Fruit fly (Drosophila melanogaster) whole organism, adult: ENCODE results near the gene CG6432.

Experiments
- CG11617 ChIP-seq: fragments of 200-800 bp; sonication (Bioruptor generic); optimal IDR thresholded peaks from 2 replicates; lab custom pipeline; 2017; ENCODE audit warnings: mild to moderate bottlenecking, missing biosample characterization, missing genetic modification reagents, missing genetic modification characterization
- CG12768 ChIP-seq: fragments of 200-800 bp; sonication (Bioruptor generic); optimal IDR thresholded peaks from 2 replicates; lab custom pipeline; 2017; ENCODE audit warnings: missing biosample characterization, missing genetic modification characterization, mild to moderate bottlenecking, moderate library complexity, missing genetic modification reagents
- CG14711 ChIP-seq: fragments of 200-800 bp; sonication (Bioruptor generic); optimal IDR thresholded peaks from 2 replicates; lab custom pipeline; 2018; ENCODE audit warnings: missing biosample characterization, mild to moderate bottlenecking, missing genetic modification characterization, moderate library complexity
- CG5204 ChIP-seq: fragments of 200-800 bp; sonication (Bioruptor generic); optimal IDR thresholded peaks from 2 replicates; lab custom pipeline; 2016; ENCODE audit warnings: missing biosample characterization, missing genetic modification characterization
- CG7045 ChIP-seq: fragments of 200-800 bp; sonication (Bioruptor generic); optimal IDR thresholded peaks from 2 replicates; lab custom pipeline; 2017; ENCODE audit warnings: missing biosample characterization, mild to moderate bottlenecking, missing genetic modification characterization
- CG7101 ChIP-seq: fragments of 200-800 bp; sonication (Bioruptor generic); optimal IDR thresholded peaks from 2 replicates; lab custom pipeline; 2018; ENCODE audit warnings: missing biosample characterization, mild to moderate bottlenecking, missing genetic modification characterization, moderate library complexity
- Clk ChIP-seq: fragments of 200-800 bp; sonication (Bioruptor generic); optimal IDR thresholded peaks from 2 replicates; lab custom pipeline; 2017; ENCODE audit warnings: missing biosample characterization, missing genetic modification characterization
- Crg-1 ChIP-seq: fragments of 200-800 bp; sonication (Bioruptor generic); optimal IDR thresholded peaks from 2 replicates; lab custom pipeline; 2016; ENCODE audit warnings: missing biosample characterization, missing genetic modification characterization
- Hr96 ChIP-seq: fragments of 200-800 bp; sonication (Bioruptor generic); optimal IDR thresholded peaks from 2 replicates; lab custom pipeline; 2016; ENCODE audit warnings: missing biosample characterization, missing genetic modification characterization
- Mnt ChIP-seq: fragments of 200-800 bp; sonication (Bioruptor generic); optimal IDR thresholded peaks from 2 replicates; lab custom pipeline; 2016; ENCODE audit warnings: missing biosample characterization, mild to moderate bottlenecking, missing genetic modification characterization
- cic ChIP-seq: fragments of 200-800 bp; sonication (Bioruptor generic); optimal IDR thresholded peaks from 2 replicates; lab custom pipeline; 2017; ENCODE audit warnings: missing biosample characterization, mild to moderate bottlenecking, missing genetic modification characterization, moderate library complexity
- ovo ChIP-seq: fragments of 200-800 bp; sonication (Bioruptor generic); optimal IDR thresholded peaks from 2 replicates; lab custom pipeline; 2016; ENCODE audit warnings: missing biosample characterization, missing genetic modification characterization
- tj ChIP-seq: fragments of 200-800 bp; sonication (Bioruptor generic); optimal IDR thresholded peaks from 3 replicates; lab custom pipeline; 2017; ENCODE audit warnings: missing biosample characterization, mild to moderate bottlenecking, missing genetic modification characterization, moderate library complexity
- toe ChIP-seq: fragments of 200-800 bp; sonication (Bioruptor generic); optimal IDR thresholded peaks from 2 replicates; lab custom pipeline; 2016; ENCODE audit warnings: missing biosample characterization, missing genetic modification characterization

DNA sequence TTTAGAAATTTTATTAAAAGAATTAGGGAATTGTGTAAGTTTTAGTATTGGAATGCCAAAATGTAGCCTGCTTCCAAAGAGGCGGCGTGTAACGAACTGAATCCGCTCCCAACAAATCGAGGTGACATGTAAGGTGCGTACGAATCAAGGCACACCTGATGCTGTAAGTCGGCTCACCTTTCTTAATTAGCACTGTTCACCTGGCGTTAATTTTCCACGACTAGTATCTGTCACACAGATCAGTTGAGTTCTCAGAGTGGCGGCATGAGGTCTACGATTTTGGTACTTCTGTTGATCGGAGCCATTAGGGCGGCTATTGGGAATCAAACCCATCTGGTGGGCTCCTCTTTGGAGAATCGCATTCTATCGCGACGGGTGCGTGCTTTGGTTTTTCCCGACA lies 24.9 kb downstream of the CG6432 start, which contains the start of the genes CG5762 and CG33339:
- TF ChIP-seq CG11617: no peak
- no peak for TF ChIP-seq Hr96 (GFP tag; lab: Kevin White, UChicago)
- no peak for TF ChIP-seq ovo (GFP tag; lab: Kevin White, UChicago)
- TF ChIP-seq toe (GFP tag; lab: Kevin White, UChicago): no peak
- no peak for TF ChIP-seq CG7101 (tag; lab: Kevin White, UChicago)
- TF ChIP-seq Clk (GFP tag; lab: Kevin White, UChicago): no peak
- TF ChIP-seq cic: no peak
- TF ChIP-seq Mnt (GFP tag; lab: Kevin White, UChicago): no peak
- TF ChIP-seq CG14711 (tag; lab: Kevin White, UChicago): no peak
- TF ChIP-seq CG5204 (GFP tag; lab: Kevin White, UChicago): no peak
- no peak for TF ChIP-seq Crg-1 (GFP tag; lab: Kevin White, UChicago)
- TF ChIP-seq CG12768: no peak
- no peak for TF ChIP-seq tj (GFP tag; lab: Kevin White, UChicago)
- no peak for TF ChIP-seq CG7045 (GFP tag; lab: Kevin White, UChicago)
